Fruit fly (Drosophila melanogaster) whole organism, embryonic: ENCODE measurements around the gene Jhbp5.

Source experiments
- Bteb2 ChIP-seq: fragments of 200-800 bp; sonication (Bioruptor generic); optimal IDR thresholded peaks from 2 replicates; lab custom pipeline; 2016; ENCODE audit warnings: missing biosample characterization, missing genetic modification characterization
- CG10654 ChIP-seq: fragments of 200-800 bp; sonication (Bioruptor generic); optimal IDR thresholded peaks from 2 replicates; lab custom pipeline; 2016; ENCODE audit warnings: missing biosample characterization, missing genetic modification characterization
- CG12744 ChIP-seq: fragments of 200-800 bp; sonication (Bioruptor generic); optimal IDR thresholded peaks from 2 replicates; lab custom pipeline; 2016; ENCODE audit warnings: missing biosample characterization, missing genetic modification characterization
- CG15479 ChIP-seq: fragments of 200-800 bp; sonication (Bioruptor generic); optimal IDR thresholded peaks from 3 replicates; lab custom pipeline; 2019; ENCODE audit warnings: missing biosample characterization, mild to moderate bottlenecking, missing genetic modification characterization, moderate library complexity
- CG16815 ChIP-seq: fragments of 200-800 bp; sonication (Bioruptor generic); optimal IDR thresholded peaks from 3 replicates; lab custom pipeline; 2017; ENCODE audit warnings: missing biosample characterization, mild to moderate bottlenecking, missing genetic modification characterization
- CG17612 ChIP-seq: fragments of 200-800 bp; sonication (Bioruptor generic); IDR thresholded peaks from 2 replicates; pipeline ENCODE4 v1.3.6; 2022; ENCODE audit warnings: missing biosample characterization, missing genetic modification characterization
- CG1832 ChIP-seq: fragments of 200-800 bp; sonication (Bioruptor generic); optimal IDR thresholded peaks from 2 replicates; lab custom pipeline; 2017; ENCODE audit warnings: missing biosample characterization, mild to moderate bottlenecking, missing genetic modification characterization, inconsistent platforms
- CG32532 ChIP-seq: fragments of 200-800 bp; sonication (Bioruptor generic); IDR thresholded peaks from 2 replicates; pipeline ENCODE4 v1.3.6; 2022; ENCODE audit warnings: missing biosample characterization, missing genetic modification characterization
- CG34376 ChIP-seq: fragments of 200-800 bp; sonication (Bioruptor generic); optimal IDR thresholded peaks from 2 replicates; lab custom pipeline; 2018; ENCODE audit warnings: missing biosample characterization, mild to moderate bottlenecking, missing genetic modification characterization
- CG4820 ChIP-seq: fragments of 200-800 bp; sonication (Bioruptor generic); optimal IDR thresholded peaks from 3 replicates; lab custom pipeline; 2016; ENCODE audit warnings: missing biosample characterization, missing genetic modification characterization
- CG7357 ChIP-seq: fragments of 200-800 bp; sonication (Bioruptor generic); IDR thresholded peaks from 3 replicates; pipeline ENCODE4 v1.3.6; 2022; ENCODE audit warnings: missing biosample characterization, missing genetic modification characterization
- CG8765 ChIP-seq: fragments of 200-800 bp; sonication (Bioruptor generic); IDR thresholded peaks from 2 replicates; pipeline ENCODE4 v1.3.6; 2022; ENCODE audit warnings: missing biosample characterization, missing genetic modification characterization
- Deaf1 ChIP-seq: fragments of 200-800 bp; optimal IDR thresholded peaks from 3 replicates; lab custom pipeline; 2019; ENCODE audit warnings: missing biosample characterization, mild to moderate bottlenecking, missing genetic modification characterization, moderate library complexity
- Ets65A ChIP-seq: fragments of 200-800 bp; sonication (Bioruptor generic); peaks from one replicate; lab custom pipeline; 2016; ENCODE audit warnings: missing biosample characterization, missing genetic modification characterization
- GATAe ChIP-seq: fragments of 200-800 bp; sonication (Bioruptor generic); conservative IDR thresholded peaks from 2 replicates; pipeline ENCODE4 v1.3.6; 2022; ENCODE audit warnings: missing biosample characterization, missing genetic modification characterization
- Gug ChIP-seq: fragments of 200-800 bp; sonication (Bioruptor generic); IDR thresholded peaks from 4 replicates; pipeline ENCODE4 v1.3.6; 2022; ENCODE audit warnings: missing biosample characterization, missing genetic modification characterization
- Hey ChIP-seq: fragments of 200-800 bp; sonication (Bioruptor generic); optimal IDR thresholded peaks from 3 replicates; lab custom pipeline; 2018; ENCODE audit warnings: missing biosample characterization, mild to moderate bottlenecking, missing genetic modification characterization
- Hr39 ChIP-seq: fragments of >200 bp; optimal IDR thresholded peaks from 2 replicates; lab custom pipeline; 2017
- Hr78 ChIP-seq, 2 experiments: fragments of 200-800 bp in 1 of 2; fragments of >200 bp in 1 of 2; sonication (Bioruptor generic) in 1 of 2; optimal IDR thresholded peaks; 2 replicates each; lab custom pipeline; 2017 to 2019; ENCODE audit warnings: missing biosample characterization in 2 of 2, missing genetic modification characterization in 2 of 2, mild to moderate bottlenecking in 1 of 2, moderate library complexity in 1 of 2
- Hsf ChIP-seq: fragments of 200-800 bp; sonication (Bioruptor generic); optimal IDR thresholded peaks from 3 replicates; lab custom pipeline; 2016; ENCODE audit warnings: missing biosample characterization, missing genetic modification characterization
- Med ChIP-seq: fragments of 200-800 bp; sonication (Bioruptor generic); peaks from one replicate; lab custom pipeline; 2016; ENCODE audit warnings: missing biosample characterization, missing genetic modification characterization, mild to moderate bottlenecking, inconsistent platforms, moderate library complexity
- Nf-YB ChIP-seq: fragments of 200-800 bp; sonication (Bioruptor generic); optimal IDR thresholded peaks from 3 replicates; lab custom pipeline; 2019; ENCODE audit warnings: missing biosample characterization, mild to moderate bottlenecking, missing genetic modification characterization, moderate library complexity
- Nf-YC ChIP-seq: fragments of 200-800 bp; optimal IDR thresholded peaks from 3 replicates; lab custom pipeline; 2019; ENCODE audit warnings: missing biosample characterization, mild to moderate bottlenecking, missing genetic modification characterization, moderate library complexity
- YL-1 ChIP-seq: fragments of 200-800 bp; sonication (Bioruptor generic); optimal IDR thresholded peaks from 3 replicates; lab custom pipeline; 2017; ENCODE audit warnings: missing biosample characterization, mild to moderate bottlenecking, missing genetic modification characterization
- amos ChIP-seq: fragments of 200-800 bp; sonication (Bioruptor generic); IDR thresholded peaks from 2 replicates; pipeline ENCODE4 v1.3.6; 2022; ENCODE audit warnings: missing biosample characterization, missing genetic modification characterization; ENCODE audit not compliant: partially characterized antibody
- cas ChIP-seq: fragments of 200-800 bp; sonication (Bioruptor generic); IDR thresholded peaks from 2 replicates; pipeline ENCODE4 v1.3.6; 2022; ENCODE audit warnings: missing biosample characterization, missing genetic modification characterization
- crol ChIP-seq: fragments of 200-800 bp; sonication (Bioruptor generic); IDR thresholded peaks from 2 replicates; pipeline ENCODE4 v1.3.6; 2022; ENCODE audit warnings: missing biosample characterization, missing genetic modification characterization
- cwo ChIP-seq: fragments of 200-800 bp; sonication (Bioruptor generic); optimal IDR thresholded peaks from 3 replicates; lab custom pipeline; 2017; ENCODE audit warnings: missing biosample characterization, missing genetic modification characterization, mild to moderate bottlenecking, moderate library complexity, missing genetic modification reagents
- gcm ChIP-seq: fragments of 200-800 bp; sonication (Bioruptor generic); optimal IDR thresholded peaks from 2 replicates; lab custom pipeline; 2019; ENCODE audit warnings: missing biosample characterization, mild to moderate bottlenecking, missing genetic modification characterization, moderate library complexity
- grn ChIP-seq: fragments of 200-800 bp; sonication (Bioruptor generic); optimal IDR thresholded peaks from 3 replicates; lab custom pipeline; 2017; ENCODE audit warnings: missing biosample characterization, missing genetic modification characterization
- gsb-n ChIP-seq: fragments of 200-800 bp; sonication (Bioruptor generic); optimal IDR thresholded peaks from 3 replicates; lab custom pipeline; 2018; ENCODE audit warnings: missing biosample characterization, mild to moderate bottlenecking, missing genetic modification characterization
- ind ChIP-seq: fragments of 200-800 bp; sonication (Bioruptor generic); optimal IDR thresholded peaks from 3 replicates; lab custom pipeline; 2016; ENCODE audit warnings: missing biosample characterization, missing genetic modification characterization
- jing ChIP-seq: fragments of 200-800 bp; sonication (Bioruptor generic); optimal IDR thresholded peaks from 2 replicates; lab custom pipeline; 2018; ENCODE audit warnings: missing biosample characterization, mild to moderate bottlenecking, missing genetic modification characterization
- maf-S ChIP-seq: fragments of 200-800 bp; sonication (Bioruptor generic); optimal IDR thresholded peaks from 2 replicates; lab custom pipeline; 2016; ENCODE audit warnings: missing biosample characterization, missing genetic modification characterization
- mirr ChIP-seq: fragments of 200-800 bp; sonication (Bioruptor generic); optimal IDR thresholded peaks from 3 replicates; lab custom pipeline; 2018; ENCODE audit warnings: missing biosample characterization, mild to moderate bottlenecking, missing genetic modification characterization
- row ChIP-seq: fragments of 200-800 bp; sonication (Bioruptor generic); IDR thresholded peaks from 3 replicates; pipeline ENCODE4 v1.3.6; 2022; ENCODE audit warnings: missing biosample characterization, missing genetic modification characterization
- seq ChIP-seq: fragments of 200-800 bp; sonication (Bioruptor generic); IDR thresholded peaks from 2 replicates; pipeline ENCODE4 v1.3.6; 2022; ENCODE audit warnings: missing biosample characterization, missing genetic modification characterization
- slou ChIP-seq: fragments of 200-800 bp; sonication (Bioruptor generic); optimal IDR thresholded peaks from 3 replicates; lab custom pipeline; 2016; ENCODE audit warnings: missing biosample characterization, missing genetic modification characterization

The Jhbp5 gene

DNA sequence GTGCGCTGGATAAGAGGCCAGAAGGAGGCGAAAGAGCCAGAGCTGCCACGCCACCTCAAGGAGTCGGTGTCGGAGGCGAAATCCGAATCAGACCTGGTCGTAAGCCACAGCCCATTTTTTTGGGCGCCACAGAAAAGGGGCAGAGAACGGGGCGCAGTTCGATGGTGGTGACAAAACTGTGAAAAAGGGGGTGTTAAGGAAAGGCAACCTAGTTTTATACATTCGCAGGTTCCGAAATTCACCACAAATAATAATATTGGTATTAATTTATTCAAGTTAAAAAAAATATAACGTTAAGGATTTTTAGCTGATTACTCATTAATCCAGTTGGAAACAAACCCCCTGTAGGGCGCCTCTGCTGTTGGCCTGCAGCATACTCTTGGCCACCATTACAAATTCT is 22.3 kb downstream of the Jhbp5 start:
- TF ChIP-seq cas (GFP tag; lab: Robert Waterston, UW) (no peak), CG32532 (GFP tag; lab: Robert Waterston, UW) (no peak), CG10654 (GFP tag; lab: Kevin White, UChicago) (no peak), row (GFP tag; lab: Robert Waterston, UW) (0 out of 3 replicates have a peak, but pooled peaks have one; percentile 7), gsb-n (tag; lab: Kevin White, UChicago) (no peak), maf-S (GFP tag; lab: Kevin White, UChicago) (no peak)

dm6 chr3R:16022005-16022404 is 23.9 kb downstream of the Jhbp5 start:
- peak; percentile 39; the same call in 1 of the 2 replicates for TF ChIP-seq crol
- TF ChIP-seq Nf-YC (tag; lab: Kevin White, UChicago) = peak; percentile 5
- no peak for TF ChIP-seq amos (GFP tag; lab: Robert Waterston, UW)
- TF ChIP-seq jing (GFP tag; lab: Kevin White, UChicago) = no peak
- peak; percentile 40 for TF ChIP-seq Deaf1 (tag; lab: Kevin White, UChicago)
- peak; percentile 61 for TF ChIP-seq Nf-YB (GFP tag; lab: Kevin White, UChicago)
- peak; percentile 29 for TF ChIP-seq CG1832 (GFP tag; lab: Kevin White, UChicago)
- no peak for TF ChIP-seq Gug
- TF ChIP-seq CG15479 (GFP tag; lab: Kevin White, UChicago) = peak; percentile 55
- no peak for TF ChIP-seq slou
- TF ChIP-seq, all 482 proteins: peak for 6

- TF ChIP-seq CG4820 (GFP tag; lab: Kevin White, UChicago) = no peak
- TF ChIP-seq CG7357 (GFP tag; lab: Robert Waterston, UW) = 0 out of 3 replicates have a peak, but pooled peaks have one; percentile 19
- TF ChIP-seq GATAe = peak; percentile 86
- TF ChIP-seq Hr78 (GFP tag; optimal IDR thresholded peaks at IDR 0.05; lab: Kevin White, UChicago) = peak in 1 of 2 experiments; percentile 1
- TF ChIP-seq CG16815 (GFP tag; lab: Kevin White, UChicago) = no peak
- no peak for TF ChIP-seq Hr39
- TF ChIP-seq ind = no peak
- peak; percentile 60 for TF ChIP-seq mirr (GFP tag; lab: Kevin White, UChicago)
- no peak for TF ChIP-seq CG8765 (GFP tag; lab: Robert Waterston, UW)
- TF ChIP-seq gcm (GFP tag; lab: Kevin White, UChicago) = peak; percentile 6
- peak; percentile 2 for TF ChIP-seq Med (GFP tag; lab: Kevin White, UChicago)
- no peak for TF ChIP-seq CG17612 (GFP tag; lab: Robert Waterston, UW)
- TF ChIP-seq YL-1 = no peak
- TF ChIP-seq CG34376 = peak; percentile 52
- no peak for TF ChIP-seq CG12744 (GFP tag; lab: Kevin White, UChicago)
- TF ChIP-seq grn (GFP tag; lab: Kevin White, UChicago) = peak; percentile 77
- peak; percentile 83 for TF ChIP-seq Hey (tag; lab: Kevin White, UChicago)
- TF ChIP-seq cwo (GFP tag; lab: Kevin White, UChicago) = peak; percentile 90
- TF ChIP-seq Hsf (GFP tag; lab: Kevin White, UChicago) = no peak
- TF ChIP-seq, all 482 proteins: peak for 10
Observed at dm6 chr3R:16014573-16014972, 31.4 kb downstream of the Jhbp5 start.

DNA sequence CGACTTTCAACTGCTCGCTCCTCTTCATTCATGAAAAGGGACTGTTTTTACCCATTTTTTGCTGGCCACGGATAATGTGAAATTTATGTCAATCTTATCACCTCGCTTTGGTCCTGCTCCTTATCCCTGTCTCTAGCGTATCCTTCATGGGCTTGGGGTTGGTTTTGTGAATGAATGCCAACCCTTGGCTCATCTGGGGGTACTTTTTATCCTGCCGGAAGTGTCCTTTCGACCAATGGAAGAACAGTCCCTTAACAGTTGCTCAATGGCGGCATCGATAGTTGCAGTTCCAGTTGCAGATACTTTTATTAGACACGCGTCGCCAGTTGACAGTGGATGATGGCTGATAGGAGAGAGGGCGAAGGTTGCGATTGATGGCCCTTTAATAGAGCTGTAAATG is 32.4 kb downstream of the Jhbp5 start:
- TF ChIP-seq Nf-YC (tag; lab: Kevin White, UChicago) (peak; percentile 90), Nf-YB (GFP tag; lab: Kevin White, UChicago) (peak; percentile 94), Ets65A (GFP tag; lab: Kevin White, UChicago) (peak; percentile 38), seq (peak; percentile 58; the same call in 1 of the 2 replicates), Bteb2 (GFP tag; lab: Kevin White, UChicago) (no peak)
- TF ChIP-seq, all 482 proteins: peak for 4
